Fruit fly (Drosophila melanogaster): ENCODE results near the gene Dlic.

Gene Dlic

dm6 chrX:11136587-11137512 lies 17.4 kb upstream of the Dlic start, which contains the start of gene Klp10A:
TSS of gene Klp10A (minus strand) at chrX:11137118.
- TF ChIP-seq Myc (optimal IDR thresholded peaks at IDR 0.05) (no peak), h (optimal IDR thresholded peaks at IDR 0.05) (no peak), insv (optimal IDR thresholded peaks at IDR 0.05) (no peak), Sin3A (optimal IDR thresholded peaks at IDR 0.05) (no peak), ttk (optimal IDR thresholded peaks at IDR 0.05) (no peak), psq (optimal IDR thresholded peaks at IDR 0.05) (no peak)

dm6 chrX:11137566-11138186 lies 16.5 kb upstream of the Dlic start, which contains the start of gene CDK2AP1:
TSS of gene CDK2AP1 (plus strand) at chrX:11137859.
- TF ChIP-seq Myc (optimal IDR thresholded peaks at IDR 0.05) (no peak), insv (optimal IDR thresholded peaks at IDR 0.05) (no peak), ttk (optimal IDR thresholded peaks at IDR 0.05) (no peak), psq (optimal IDR thresholded peaks at IDR 0.05) (no peak), Sin3A (optimal IDR thresholded peaks at IDR 0.05) (no peak), h (optimal IDR thresholded peaks at IDR 0.05) (no peak)

DNA sequence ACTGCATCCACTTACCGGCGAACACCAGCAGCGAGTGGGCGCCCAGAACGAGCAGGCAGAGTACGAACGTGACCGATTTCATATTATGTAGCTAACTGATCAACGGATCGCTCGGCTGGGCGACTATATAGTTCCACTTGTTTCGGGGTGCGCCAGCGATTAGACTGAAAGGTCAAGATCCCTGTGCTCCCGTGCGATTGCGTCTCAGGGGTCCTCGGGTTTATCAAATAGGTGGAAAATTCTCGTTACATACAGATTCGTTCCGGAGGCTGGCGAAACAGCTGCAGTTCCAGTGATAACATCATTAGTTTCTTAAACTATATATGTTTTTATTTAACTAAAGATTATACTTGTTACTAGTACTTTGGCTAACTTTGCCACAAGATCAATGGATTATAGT lies 14.1 kb upstream of the Dlic start, which contains the start of gene ssp7:
Gene ssp7 (minus strand): TSS at position 101 of the 400 bp plus-strand sequence.
- TF ChIP-seq h (optimal IDR thresholded peaks at IDR 0.05): no peak
- TF ChIP-seq Myc (optimal IDR thresholded peaks at IDR 0.05): no peak
- no peak for TF ChIP-seq Sin3A (optimal IDR thresholded peaks at IDR 0.05)
- no peak for TF ChIP-seq insv (optimal IDR thresholded peaks at IDR 0.05)

DNA sequence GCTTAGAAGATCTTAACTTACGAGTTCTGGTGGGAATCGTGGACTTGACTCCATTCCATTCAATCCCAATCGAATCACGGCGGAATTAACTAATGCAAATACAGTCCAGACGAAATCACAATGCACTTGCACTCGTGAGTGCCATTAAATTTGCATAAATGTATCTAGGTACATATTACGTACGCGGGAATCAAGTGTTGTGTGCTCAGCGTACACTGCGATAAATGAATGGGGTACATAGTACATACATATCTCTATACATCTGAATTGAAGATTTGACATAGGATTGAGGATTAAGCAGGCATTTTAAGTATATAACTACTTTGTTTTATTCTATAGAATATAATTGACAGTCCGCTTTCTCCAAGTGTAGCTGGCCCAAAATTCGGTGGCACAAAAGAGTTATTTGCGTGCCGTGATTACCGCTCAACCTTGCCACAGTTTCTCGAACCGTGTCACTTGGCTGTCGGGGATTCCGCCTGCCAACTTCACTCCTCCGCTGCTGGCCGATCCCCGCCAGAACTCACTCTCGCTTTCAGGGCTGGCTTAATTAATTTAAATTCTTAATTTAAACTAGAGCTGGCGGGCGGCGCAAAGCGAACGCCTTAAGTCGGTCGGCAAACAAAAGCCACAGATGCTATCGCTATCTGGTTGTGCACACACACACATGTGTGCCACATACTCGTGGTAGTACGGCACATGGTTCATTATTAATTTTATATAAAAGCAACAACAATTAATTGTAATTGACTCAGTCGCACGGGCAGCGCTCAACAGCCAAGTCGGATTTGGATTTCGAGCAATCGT lies 12.2 kb upstream of the Dlic start, which contains the start of the genes CG15199 and CG15202:
Gene CG15199 (minus strand): TSS at position 51 of the 807 bp plus-strand sequence.
Gene CG15202 (plus strand): TSS at position 757 of the 807 bp plus-strand sequence.
- TF ChIP-seq insv (optimal IDR thresholded peaks at IDR 0.05) (no peak), Sin3A (optimal IDR thresholded peaks at IDR 0.05) (no peak), ttk (optimal IDR thresholded peaks at IDR 0.05) (no peak), psq (optimal IDR thresholded peaks at IDR 0.05) (no peak), Myc (optimal IDR thresholded peaks at IDR 0.05) (no peak), h (optimal IDR thresholded peaks at IDR 0.05) (no peak)

dm6 chrX:11143820-11144219 lies 10.4 kb upstream of the Dlic start, which contains the start of gene CG15201:
TSS of gene CG15201 (plus strand) at chrX:11144120.
- TF ChIP-seq psq (optimal IDR thresholded peaks at IDR 0.05) (no peak), h (optimal IDR thresholded peaks at IDR 0.05) (no peak), ttk (optimal IDR thresholded peaks at IDR 0.05) (no peak), Sin3A (optimal IDR thresholded peaks at IDR 0.05) (no peak), insv (optimal IDR thresholded peaks at IDR 0.05) (no peak), Myc (optimal IDR thresholded peaks at IDR 0.05) (no peak)

- TF ChIP-seq ttk (optimal IDR thresholded peaks at IDR 0.05) (no peak), Sin3A (optimal IDR thresholded peaks at IDR 0.05) (no peak), Myc (optimal IDR thresholded peaks at IDR 0.05) (no peak), insv (optimal IDR thresholded peaks at IDR 0.05) (no peak), h (optimal IDR thresholded peaks at IDR 0.05) (no peak), psq (optimal IDR thresholded peaks at IDR 0.05) (no peak)
These were observed 9.6 kb upstream of the Dlic start for dm6 chrX:11144575-11144974.

dm6 chrX:11146598-11147176 lies 7.5 kb upstream of the Dlic start:
- TF ChIP-seq insv (optimal IDR thresholded peaks at IDR 0.05): no peak
- TF ChIP-seq h (optimal IDR thresholded peaks at IDR 0.05): no peak
- TF ChIP-seq ttk (optimal IDR thresholded peaks at IDR 0.05): no peak
- TF ChIP-seq psq (optimal IDR thresholded peaks at IDR 0.05): no peak
- TF ChIP-seq Sin3A (optimal IDR thresholded peaks at IDR 0.05): no peak
- no peak for TF ChIP-seq Myc (optimal IDR thresholded peaks at IDR 0.05)

dm6 chrX:11147553-11148067 lies 6.6 kb upstream of the Dlic start:
- no peak for TF ChIP-seq h (optimal IDR thresholded peaks at IDR 0.05)
- no peak for TF ChIP-seq ttk (optimal IDR thresholded peaks at IDR 0.05)
- TF ChIP-seq psq (optimal IDR thresholded peaks at IDR 0.05): no peak
- no peak for TF ChIP-seq Myc (optimal IDR thresholded peaks at IDR 0.05)
- no peak for TF ChIP-seq Sin3A (optimal IDR thresholded peaks at IDR 0.05)
- TF ChIP-seq insv (optimal IDR thresholded peaks at IDR 0.05): no peak

DNA sequence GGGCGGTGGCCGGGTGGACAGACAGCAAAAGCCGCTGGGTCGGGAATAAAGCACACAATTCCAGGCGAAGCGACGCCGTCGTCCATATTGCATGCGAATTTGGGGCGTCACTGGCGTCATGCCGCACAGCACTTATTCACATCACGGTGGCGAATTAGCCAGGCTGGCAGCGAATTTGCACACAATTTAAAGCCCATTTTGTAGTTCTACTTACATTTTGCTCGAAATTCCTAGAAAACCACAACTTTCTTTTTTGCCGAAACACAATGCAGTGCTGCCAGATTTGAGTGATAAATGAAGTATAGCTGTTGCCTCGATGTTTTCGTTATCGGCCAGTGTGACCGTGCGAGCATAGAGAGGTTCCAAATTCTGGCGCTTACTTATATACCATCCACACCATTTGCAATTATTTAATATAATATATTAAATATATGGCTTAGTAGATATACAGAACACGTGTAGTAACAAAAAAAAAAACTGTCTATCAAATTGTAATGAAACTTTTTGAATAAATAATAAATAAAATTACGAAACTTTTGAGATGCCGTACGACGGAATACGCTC lies 5.9 kb upstream of the Dlic start, which contains the start of gene Ran:
Gene Ran (minus strand): TSS at position 445 of the 564 bp plus-strand sequence.
- TF ChIP-seq h (optimal IDR thresholded peaks at IDR 0.05) (no peak), psq (optimal IDR thresholded peaks at IDR 0.05) (no peak), ttk (optimal IDR thresholded peaks at IDR 0.05) (no peak), insv (optimal IDR thresholded peaks at IDR 0.05) (no peak)

DNA sequence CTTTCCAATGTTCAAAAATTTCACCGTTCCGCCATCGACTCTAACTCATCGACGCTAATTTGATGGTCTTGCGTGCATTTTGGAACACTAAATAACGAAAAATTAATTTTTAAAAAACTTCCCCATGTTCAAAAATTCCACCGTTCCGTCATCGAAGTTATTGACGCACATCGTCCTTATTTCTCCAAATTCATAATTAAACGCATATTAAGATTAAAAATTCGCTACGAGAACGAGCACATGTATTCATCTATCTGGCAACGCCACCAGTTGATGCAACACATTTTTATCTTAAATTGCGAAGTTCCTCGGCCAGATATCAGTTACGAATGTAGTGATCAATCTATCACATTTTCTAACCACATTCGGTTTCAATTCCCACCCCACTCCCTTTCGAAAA lies 5.0 kb upstream of the Dlic start, which contains the start of gene Lint-1:
Gene Lint-1 (plus strand): TSS at position 123 of the 400 bp plus-strand sequence.
- no peak for TF ChIP-seq insv (optimal IDR thresholded peaks at IDR 0.05)
- no peak for TF ChIP-seq ttk (optimal IDR thresholded peaks at IDR 0.05)
- TF ChIP-seq Myc (optimal IDR thresholded peaks at IDR 0.05): no peak
- TF ChIP-seq Sin3A (optimal IDR thresholded peaks at IDR 0.05): no peak
- no peak for TF ChIP-seq h (optimal IDR thresholded peaks at IDR 0.05)
- no peak for TF ChIP-seq psq (optimal IDR thresholded peaks at IDR 0.05)

Data from Kc167 (cell line).